Worm (Caenorhabditis elegans) whole organism, young adult: ENCODE results near the gene kcc-3.

Source experiments
- F55B11.4 ChIP-seq: sonication (generic microtip); optimal IDR thresholded peaks from 2 replicates; lab custom pipeline; 2016; ENCODE audit warnings: missing compliant biosample characterization, missing genetic modification characterization, borderline replicate concordance; ENCODE audit not compliant: insufficient read depth
- dpff-1 ChIP-seq: sonication (generic microtip); optimal IDR thresholded peaks from 2 replicates; lab custom pipeline; 2017; ENCODE audit warnings: mild to moderate bottlenecking, missing genetic modification characterization, missing compliant biosample characterization
- dpl-1 ChIP-seq: fragments of 150-350 bp; optimal IDR thresholded peaks from 2 replicates; lab custom pipeline; 2014; ENCODE audit warnings: missing biosample characterization, missing genetic modification reagents, missing genetic modification characterization
- hrde-1 ChIP-seq: sonication (generic microtip); optimal IDR thresholded peaks from 2 replicates; lab custom pipeline; 2016; ENCODE audit warnings: missing genetic modification characterization, mild to moderate bottlenecking, missing compliant biosample characterization, moderate library complexity, missing genotype, missing genetic modification reagents, borderline replicate concordance
- lag-1 ChIP-seq: fragments of 200-800 bp; sonication (Bioruptor generic); IDR thresholded peaks from 2 replicates; pipeline ENCODE4 v1.3.6; 2022; ENCODE audit warnings: missing genetic modification reagents, missing genetic modification characterization, missing compliant biosample characterization
- nhr-80 ChIP-seq: sonication (generic microtip); optimal IDR thresholded peaks from 2 replicates; lab custom pipeline; 2016; ENCODE audit warnings: missing genetic modification characterization, missing compliant biosample characterization
- nhr-90 ChIP-seq: sonication (generic microtip); optimal IDR thresholded peaks from 2 replicates; lab custom pipeline; 2016; ENCODE audit warnings: missing genotype, mild to moderate bottlenecking, missing genetic modification characterization, missing compliant biosample characterization
- rec-8 ChIP-seq, 2 experiments: sonication (generic microtip); optimal IDR thresholded peaks; 2 replicates each; lab custom pipeline; 2016; ENCODE audit warnings: mild to moderate bottlenecking in 2 of 2, missing genetic modification characterization in 2 of 2, missing genetic modification reagents in 2 of 2, missing genotype in 2 of 2, missing biosample characterization in 1 of 2, missing compliant biosample characterization in 1 of 2, moderate library complexity in 1 of 2
- snpc-1.3 ChIP-seq: sonication (generic microtip); optimal IDR thresholded peaks from 2 replicates; lab custom pipeline; 2017; ENCODE audit warnings: missing genetic modification characterization, mild to moderate bottlenecking, missing compliant biosample characterization, antibody characterized with exemption, moderate library complexity, missing genotype, missing genetic modification reagents; ENCODE audit not compliant: insufficient read depth
- snpc-4 ChIP-seq, 5 experiments: fragments of 150-350 bp in 1 of 5; sonication (generic microtip) in 4 of 5; optimal IDR thresholded peaks; 2 replicates each; lab custom pipeline; 2014 to 2018; ENCODE audit warnings: missing genetic modification characterization in 5 of 5, missing biosample characterization in 3 of 5, antibody characterized with exemption in 2 of 5, mild to moderate bottlenecking in 2 of 5, missing compliant biosample characterization in 2 of 5, missing genotype in 2 of 5, moderate library complexity in 2 of 5, missing genetic modification reagents in 1 of 5
- tbp1 ChIP-seq: fragments of 200-800 bp; sonication (Bioruptor generic); optimal IDR thresholded peaks from 2 replicates; lab custom pipeline; 2018; ENCODE audit warnings: mild to moderate bottlenecking, missing genetic modification characterization, missing compliant biosample characterization
- unc-62 ChIP-seq: fragments of 150-350 bp; optimal IDR thresholded peaks from 2 replicates; lab custom pipeline; 2014; ENCODE audit warnings: missing biosample characterization, missing genetic modification reagents, missing genetic modification characterization
- ztf-3 ChIP-seq: fragments of 200-800 bp; sonication (Bioruptor generic); optimal IDR thresholded peaks from 2 replicates; lab custom pipeline; 2018; ENCODE audit warnings: mild to moderate bottlenecking, missing genetic modification characterization, missing compliant biosample characterization

- TF ChIP-seq dpl-1 (GFP tag; lab: Kevin White, UChicago) (no peak), unc-62 (GFP tag; lab: Kevin White, UChicago) (no peak), rec-8 (tag; optimal IDR thresholded peaks at IDR 0.05; lab: Kevin White, UChicago) (no peak), nhr-80 (no peak), snpc-4 (GFP tag; optimal IDR thresholded peaks at IDR 0.05; lab: Kevin White, UChicago) (no peak), snpc-4 (tag; optimal IDR thresholded peaks at IDR 0.05; lab: Kevin White, UChicago) (no peak), hrde-1 (no peak), ztf-3 (GFP tag; lab: Kevin White, UChicago) (no peak), snpc-1.3 (no peak), nhr-90 (tag; lab: Kevin White, UChicago) (no peak), tbp1 (GFP tag; lab: Kevin White, UChicago) (no peak), lag-1 (no peak), dpff-1 (tag; lab: Kevin White, UChicago) (no peak), F55B11.4 (tag; lab: Kevin White, UChicago) (no peak)
Measured at ce11 chrII:7394690-7395054, 39.4 kb downstream of the kcc-3 start, which contains the start of gene bath-44.
